Fruit fly (Drosophila melanogaster): ENCODE results near the gene BG642312.
A peak's percentile ranks its signal among the peaks of the same experiment; 100 is the strongest.

The BG642312 gene

dm6 chr3L:6192822-6193555 lies 40.2 kb downstream of the BG642312 start, which contains the start of the genes Sf3b6 and Tnpo (continued):
- TF ChIP-seq HLH54F (GFP tag; optimal IDR thresholded peaks at IDR 0.05), result peak; percentile 77
- no peak for TF ChIP-seq onecut (GFP tag; IDR thresholded peaks at IDR 0.05)
- peak; percentile 88 for TF ChIP-seq CG9215 (GFP tag; IDR thresholded peaks at IDR 0.05)
- TF ChIP-seq CG12744 (GFP tag; optimal IDR thresholded peaks at IDR 0.05), result peak; percentile 44
- TF ChIP-seq CG11398 (GFP tag; optimal IDR thresholded peaks at IDR 0.05), result no peak
- peak; percentile 49 for TF ChIP-seq CG5180 (GFP tag; optimal IDR thresholded peaks at IDR 0.05)
- no peak for TF ChIP-seq zf30C (GFP tag; optimal IDR thresholded peaks at IDR 0.05)
- TF ChIP-seq CG10209 (GFP tag; optimal IDR thresholded peaks at IDR 0.05), result peak; percentile 86
- TF ChIP-seq Dbx (GFP tag; IDR thresholded peaks at IDR 0.05), result peak; percentile 84
- peak; percentile 42; the same call in 1 of the 2 replicates for TF ChIP-seq sens-2 (GFP tag; IDR thresholded peaks at IDR 0.05)
- no peak for TF ChIP-seq CG8281 (tag; optimal IDR thresholded peaks at IDR 0.05)
- peak; percentile 89; the same call in 1 of the 2 replicates for TF ChIP-seq ranshi (GFP tag; IDR thresholded peaks at IDR 0.05)
- peak; percentile 89 for TF ChIP-seq CG16815 (GFP tag; optimal IDR thresholded peaks at IDR 0.05)
- TF ChIP-seq dysf (GFP tag; IDR thresholded peaks at IDR 0.05), result peak; percentile 89
- no peak for TF ChIP-seq CG8478 (optimal IDR thresholded peaks at IDR 0.05)
- no peak for TF ChIP-seq sc (optimal IDR thresholded peaks at IDR 0.05)
- TF ChIP-seq sc (GFP tag; optimal IDR thresholded peaks at IDR 0.05), result no peak
- peak; percentile 91 for TF ChIP-seq CG12391 (tag; optimal IDR thresholded peaks at IDR 0.05)
- TF ChIP-seq run (tag; optimal IDR thresholded peaks at IDR 0.05), result no peak
- no peak; the same call in 1 of the 4 replicates for TF ChIP-seq Gug (GFP tag; IDR thresholded peaks at IDR 0.05)
- peak; percentile 40; the same call in 1 of the 3 replicates for TF ChIP-seq CG2889 (GFP tag; IDR thresholded peaks at IDR 0.05)
- TF ChIP-seq sim (GFP tag; IDR thresholded peaks at IDR 0.05), result peak; percentile 38; the same call in 1 of the 2 replicates
- no peak for TF ChIP-seq fd64A (GFP tag; optimal IDR thresholded peaks at IDR 0.05)
- TF ChIP-seq CG8359 (GFP tag; optimal IDR thresholded peaks at IDR 0.05; ENCODE audit: borderline replicate concordance), result no peak
- TF ChIP-seq usp (GFP tag; optimal IDR thresholded peaks at IDR 0.05), result no peak
- TF ChIP-seq gro (GFP tag; optimal IDR thresholded peaks at IDR 0.05), result no peak
- peak; percentile 83 for TF ChIP-seq twi (tag; optimal IDR thresholded peaks at IDR 0.05)
- TF ChIP-seq Hr78 (GFP tag; optimal IDR thresholded peaks at IDR 0.05), result no peak
- TF ChIP-seq CG1603 (tag; optimal IDR thresholded peaks at IDR 0.05), result no peak
- TF ChIP-seq D19A (tag; optimal IDR thresholded peaks at IDR 0.05), result no peak
- TF ChIP-seq CG3726 (GFP tag; IDR thresholded peaks at IDR 0.05), result peak; percentile 57; the same call in 1 of the 3 replicates
- peak; percentile 24; the same call in 1 of the 2 replicates for TF ChIP-seq Poxn (GFP tag; IDR thresholded peaks at IDR 0.05)
- peak; percentile 18; the same call in 1 of the 2 replicates for TF ChIP-seq nerfin-2 (GFP tag; IDR thresholded peaks at IDR 0.05; ENCODE audit: partially characterized antibody)
- 0 out of 2 replicates have a peak, but pooled peaks have one; percentile 17 for TF ChIP-seq bbx (GFP tag; IDR thresholded peaks at IDR 0.05; ENCODE audit: partially characterized antibody)
- TF ChIP-seq CG12942 (GFP tag; optimal IDR thresholded peaks at IDR 0.05), result peak; percentile 83
- TF ChIP-seq da (GFP tag; optimal IDR thresholded peaks at IDR 0.05), result peak; percentile 15
- no peak; the same call in 1 of the 3 replicates for TF ChIP-seq CG17361 (GFP tag; IDR thresholded peaks at IDR 0.05)
- peak; percentile 54 for TF ChIP-seq CG7271 (tag; optimal IDR thresholded peaks at IDR 0.05)
- TF ChIP-seq vvl (GFP tag; IDR thresholded peaks at IDR 0.05), result peak; percentile 88
- peak; percentile 12 for TF ChIP-seq Dad (GFP tag; optimal IDR thresholded peaks at IDR 0.05)
- no peak for TF ChIP-seq gcm2 (GFP tag; optimal IDR thresholded peaks at IDR 0.05)
- peak; percentile 27; the same call in 1 of the 2 replicates for TF ChIP-seq gt (GFP tag; IDR thresholded peaks at IDR 0.05)
- TF ChIP-seq Dip3 (GFP tag; optimal IDR thresholded peaks at IDR 0.05), result peak; percentile 77
- TF ChIP-seq CG6813 (GFP tag; optimal IDR thresholded peaks at IDR 0.05), result no peak
- peak; percentile 90 for TF ChIP-seq Xbp1 (GFP tag; optimal IDR thresholded peaks at IDR 0.05)
- TF ChIP-seq btn (GFP tag; optimal IDR thresholded peaks at IDR 0.05), result no peak
- TF ChIP-seq BEAF-32 (GFP tag; optimal IDR thresholded peaks at IDR 0.05), result peak; percentile 89
- TF ChIP-seq az2 (GFP tag; optimal IDR thresholded peaks at IDR 0.05), result peak; percentile 85
- no peak for TF ChIP-seq aop (GFP tag; IDR thresholded peaks at IDR 0.05)
